Fruit fly (Drosophila melanogaster) whole organism, embryonic: ENCODE results near the gene lectin-29Ca.

Experiments used
- Ada2b ChIP-seq: fragments of 200-800 bp; sonication (Bioruptor generic); IDR thresholded peaks from 2 replicates; pipeline ENCODE4 v1.3.6; 2022; ENCODE audit warnings: missing biosample characterization, missing genetic modification characterization
- Awh ChIP-seq: fragments of 200-800 bp; sonication (Bioruptor generic); IDR thresholded peaks from 2 replicates; pipeline ENCODE4, ENCODE4 v1.3.6; 2022; ENCODE audit warnings: missing biosample characterization, missing genetic modification characterization
- CG10147 ChIP-seq: fragments of 200-800 bp; sonication (Bioruptor generic); optimal IDR thresholded peaks from 2 replicates; lab custom pipeline; 2019; ENCODE audit warnings: missing biosample characterization, mild to moderate bottlenecking, missing genetic modification characterization, moderate library complexity
- CG10209 ChIP-seq: fragments of 200-800 bp; sonication (Bioruptor generic); optimal IDR thresholded peaks from 3 replicates; lab custom pipeline; 2017; ENCODE audit warnings: missing biosample characterization, mild to moderate bottlenecking, missing genetic modification characterization, missing genetic modification reagents
- CG10462 ChIP-seq: fragments of 200-800 bp; sonication (Bioruptor generic); optimal IDR thresholded peaks from 2 replicates; lab custom pipeline; 2016; ENCODE audit warnings: missing biosample characterization, missing genetic modification characterization
- CG11695 ChIP-seq: fragments of 200-800 bp; sonication (Bioruptor generic); IDR thresholded peaks from 3 replicates; pipeline ENCODE4 v1.3.6; 2022; ENCODE audit warnings: missing biosample characterization, missing genetic modification characterization
- CG12236 ChIP-seq: fragments of 200-800 bp; sonication (Bioruptor generic); optimal IDR thresholded peaks from 2 replicates; lab custom pipeline; 2016; ENCODE audit warnings: missing biosample characterization, missing genetic modification characterization
- CG13894 ChIP-seq: fragments of 200-800 bp; sonication (Bioruptor generic); optimal IDR thresholded peaks from 3 replicates; lab custom pipeline; 2018; ENCODE audit warnings: missing biosample characterization, mild to moderate bottlenecking, missing genetic modification characterization, moderate library complexity
- CG14441 ChIP-seq: fragments of 200-800 bp; sonication (Bioruptor generic); IDR thresholded peaks from 2 replicates; pipeline ENCODE4 v1.3.6; 2022; ENCODE audit warnings: missing biosample characterization, missing genetic modification characterization
- CG1602 ChIP-seq: fragments of 200-800 bp; sonication (Bioruptor generic); optimal IDR thresholded peaks from 3 replicates; lab custom pipeline; 2016; ENCODE audit warnings: missing biosample characterization, missing genetic modification characterization
- CG1647 ChIP-seq: fragments of 200-800 bp; sonication (Bioruptor generic); optimal IDR thresholded peaks from 3 replicates; lab custom pipeline; 2016; ENCODE audit warnings: missing biosample characterization, missing genetic modification characterization
- CG16863 ChIP-seq: fragments of 200-800 bp; sonication (Bioruptor generic); optimal IDR thresholded peaks from 3 replicates; lab custom pipeline; 2016; ENCODE audit warnings: missing biosample characterization, missing genetic modification characterization
- CG17802 ChIP-seq: fragments of 200-800 bp; sonication (Bioruptor generic); optimal IDR thresholded peaks from 2 replicates; lab custom pipeline; 2018; ENCODE audit warnings: missing biosample characterization, mild to moderate bottlenecking, missing genetic modification characterization, moderate library complexity
- CG3065 ChIP-seq: fragments of 200-800 bp; sonication (Bioruptor generic); optimal IDR thresholded peaks from 2 replicates; lab custom pipeline; 2016; ENCODE audit warnings: missing biosample characterization, missing genetic modification characterization
- CG31224 ChIP-seq: fragments of 200-800 bp; sonication (Bioruptor generic); IDR thresholded peaks from 2 replicates; pipeline ENCODE4 v1.3.6; 2022; ENCODE audit warnings: missing biosample characterization, missing genetic modification characterization
- CG3281 ChIP-seq: fragments of 200-800 bp; sonication (Bioruptor generic); optimal IDR thresholded peaks from 3 replicates; lab custom pipeline; 2017; ENCODE audit warnings: missing biosample characterization, mild to moderate bottlenecking, missing genetic modification characterization
- CG3726 ChIP-seq: fragments of 200-800 bp; sonication (Bioruptor generic); IDR thresholded peaks from 3 replicates; pipeline ENCODE4, ENCODE4 v1.3.6; 2022; ENCODE audit warnings: missing biosample characterization, missing genetic modification characterization
- CG6765 ChIP-seq: fragments of 200-800 bp; sonication (Bioruptor generic); optimal IDR thresholded peaks from 3 replicates; lab custom pipeline; 2017; ENCODE audit warnings: missing biosample characterization, mild to moderate bottlenecking, missing genetic modification characterization
- CG7963 ChIP-seq: fragments of 200-800 bp; sonication (Bioruptor generic); IDR thresholded peaks from 3 replicates; pipeline ENCODE4 v1.3.6; 2022; ENCODE audit warnings: missing biosample characterization, missing genetic modification characterization; ENCODE audit not compliant: partially characterized antibody
- CG9876 ChIP-seq: fragments of 200-800 bp; sonication (Bioruptor generic); optimal IDR thresholded peaks from 2 replicates; lab custom pipeline; 2016; ENCODE audit warnings: missing biosample characterization, missing genetic modification characterization
- CG9932 ChIP-seq: fragments of 200-800 bp; sonication (Bioruptor generic); IDR thresholded peaks from 2 replicates; pipeline ENCODE4 v1.3.6; 2022; ENCODE audit warnings: missing biosample characterization, missing genetic modification characterization
- Dbx ChIP-seq: fragments of 200-800 bp; sonication (Bioruptor generic); IDR thresholded peaks from 3 replicates; pipeline ENCODE4 v1.3.6; 2022; ENCODE audit warnings: missing biosample characterization, missing genetic modification characterization
- Deaf1 ChIP-seq: fragments of 200-800 bp; optimal IDR thresholded peaks from 3 replicates; lab custom pipeline; 2019; ENCODE audit warnings: missing biosample characterization, mild to moderate bottlenecking, missing genetic modification characterization, moderate library complexity
- Dip2 ChIP-seq: fragments of 200-800 bp; sonication (Bioruptor generic); IDR thresholded peaks from 2 replicates; pipeline ENCODE4 v1.3.6; 2022; ENCODE audit warnings: missing biosample characterization, missing genetic modification characterization
- Dll ChIP-seq: fragments of 200-800 bp; sonication (Bioruptor generic); IDR thresholded peaks from 4 replicates; pipeline ENCODE4 v1.3.6; 2022; ENCODE audit warnings: missing biosample characterization, missing genetic modification characterization; ENCODE audit not compliant: partially characterized antibody
- Doc2 ChIP-seq: fragments of 200-800 bp; sonication (Bioruptor generic); IDR thresholded peaks from 2 replicates; pipeline ENCODE4 v1.3.6; 2022; ENCODE audit warnings: missing biosample characterization, missing genetic modification characterization
- Drgx ChIP-seq: fragments of 200-800 bp; sonication (Bioruptor generic); IDR thresholded peaks from 2 replicates; pipeline ENCODE4 v1.3.6; 2022; ENCODE audit warnings: missing biosample characterization, missing genetic modification characterization
- H2.0 ChIP-seq: fragments of 200-800 bp; sonication (Bioruptor generic); IDR thresholded peaks from 2 replicates; pipeline ENCODE4 v1.3.6; 2022; ENCODE audit warnings: missing biosample characterization, missing genetic modification characterization
- Jarid2 ChIP-seq: fragments of 200-800 bp; sonication (Bioruptor generic); optimal IDR thresholded peaks from 3 replicates; lab custom pipeline; 2017; ENCODE audit warnings: mild to moderate bottlenecking, missing biosample characterization, missing genetic modification reagents, missing genetic modification characterization
- Kr ChIP-seq: fragments of 200-800 bp; sonication (Bioruptor generic); optimal IDR thresholded peaks from 2 replicates; lab custom pipeline; 2017; ENCODE audit warnings: missing biosample characterization, mild to moderate bottlenecking, missing genetic modification characterization
- Lhr ChIP-seq: fragments of 200-800 bp; sonication (Bioruptor generic); optimal IDR thresholded peaks from 3 replicates; lab custom pipeline; 2017; ENCODE audit warnings: mild to moderate bottlenecking, missing biosample characterization, missing genetic modification reagents, missing genetic modification characterization
- NfI ChIP-seq: fragments of 200-800 bp; sonication (Bioruptor generic); optimal IDR thresholded peaks from 3 replicates; lab custom pipeline; 2018; ENCODE audit warnings: missing biosample characterization, mild to moderate bottlenecking, missing genetic modification characterization, moderate library complexity
- Oaz ChIP-seq: fragments of 200-800 bp; sonication (Bioruptor generic); IDR thresholded peaks from 2 replicates; pipeline ENCODE4 v1.3.6; 2022; ENCODE audit warnings: missing biosample characterization, missing genetic modification characterization
- Six4 ChIP-seq: fragments of 200-800 bp; sonication (Bioruptor generic); optimal IDR thresholded peaks from 2 replicates; lab custom pipeline; 2016; ENCODE audit warnings: missing biosample characterization, missing genetic modification characterization
- Spps ChIP-seq: fragments of 200-800 bp; sonication (Bioruptor generic); optimal IDR thresholded peaks from 2 replicates; lab custom pipeline; 2018; ENCODE audit warnings: missing biosample characterization, mild to moderate bottlenecking, missing genetic modification characterization
- bigmax ChIP-seq: fragments of 200-800 bp; sonication (Bioruptor generic); optimal IDR thresholded peaks from 2 replicates; lab custom pipeline; 2018; ENCODE audit warnings: missing biosample characterization, mild to moderate bottlenecking, missing genetic modification characterization
- crc ChIP-seq: fragments of 200-800 bp; sonication (Bioruptor generic); optimal IDR thresholded peaks from 2 replicates; lab custom pipeline; 2016; ENCODE audit warnings: missing biosample characterization, missing genetic modification characterization
- inv ChIP-seq: fragments of 200-800 bp; sonication (Bioruptor generic); IDR thresholded peaks from 2 replicates; pipeline ENCODE4 v1.3.6; 2022; ENCODE audit warnings: missing biosample characterization, missing genetic modification characterization; ENCODE audit not compliant: partially characterized antibody
- knrl ChIP-seq: fragments of 200-800 bp; sonication (Bioruptor generic); IDR thresholded peaks from 3 replicates; pipeline ENCODE4 v1.3.6; 2022; ENCODE audit warnings: missing biosample characterization, missing genetic modification characterization; ENCODE audit not compliant: partially characterized antibody
- lbe ChIP-seq: fragments of 200-800 bp; sonication (Bioruptor generic); optimal IDR thresholded peaks from 2 replicates; lab custom pipeline; 2016; ENCODE audit warnings: missing biosample characterization, mild to moderate bottlenecking, missing genetic modification characterization
- lola ChIP-seq, 3 experiments: fragments of >200 bp in 2 of 3; fragments of 200-800 bp in 1 of 3; sonication (Bioruptor generic) in 1 of 3; optimal IDR thresholded peaks; 2 replicates each; lab custom pipeline; 2017 to 2019; ENCODE audit warnings: missing biosample characterization in 3 of 3, missing genetic modification characterization in 3 of 3, mild to moderate bottlenecking in 1 of 3, moderate library complexity in 1 of 3
- mam ChIP-seq: fragments of 200-800 bp; sonication (Bioruptor generic); optimal IDR thresholded peaks from 3 replicates; lab custom pipeline; 2016; ENCODE audit warnings: missing biosample characterization, missing genetic modification characterization
- p53 ChIP-seq: fragments of 200-800 bp; sonication (Bioruptor generic); optimal IDR thresholded peaks from 2 replicates; lab custom pipeline; 2016; ENCODE audit warnings: missing biosample characterization, missing genetic modification characterization
- pho ChIP-seq: fragments of 200-800 bp; sonication (Bioruptor generic); optimal IDR thresholded peaks from 2 replicates; lab custom pipeline; 2016; ENCODE audit warnings: missing biosample characterization, missing genetic modification characterization
- row ChIP-seq: fragments of 200-800 bp; sonication (Bioruptor generic); IDR thresholded peaks from 3 replicates; pipeline ENCODE4 v1.3.6; 2022; ENCODE audit warnings: missing biosample characterization, missing genetic modification characterization
- salm ChIP-seq: fragments of 200-800 bp; sonication (Bioruptor generic); optimal IDR thresholded peaks from 2 replicates; lab custom pipeline; 2018; ENCODE audit warnings: missing biosample characterization, mild to moderate bottlenecking, missing genetic modification characterization
- sc ChIP-seq, 3 experiments: fragments of >200 bp in 2 of 3; fragments of 200-800 bp in 1 of 3; sonication (Bioruptor generic) in 1 of 3; optimal IDR thresholded peaks; 2 replicates in 2 of 3; 3 replicates in 1 of 3; lab custom pipeline; 2017; ENCODE audit warnings: mild to moderate bottlenecking in 1 of 3, missing biosample characterization in 1 of 3, missing genetic modification characterization in 1 of 3, missing genetic modification reagents in 1 of 3
- slp2 ChIP-seq: fragments of 200-800 bp; sonication (Bioruptor generic); optimal IDR thresholded peaks from 2 replicates; lab custom pipeline; 2016; ENCODE audit warnings: missing biosample characterization, missing genetic modification characterization
- tx ChIP-seq: fragments of 200-800 bp; sonication (Bioruptor generic); optimal IDR thresholded peaks from 2 replicates; lab custom pipeline; 2016; ENCODE audit warnings: missing biosample characterization, missing genetic modification characterization

Gene lectin-29Ca

dm6 chr2L:8384108-8384601 lies 9.9 kb downstream of the lectin-29Ca start, which contains the start of the genes Dad1 and CG13384 (continued):
- peak; percentile 83 for TF ChIP-seq Ada2b (GFP tag; lab: Robert Waterston, UW)
- peak; percentile 57 for TF ChIP-seq CG3065
- TF ChIP-seq inv (GFP tag; lab: Robert Waterston, UW) = peak; percentile 47; the same call in 1 of the 2 replicates
- TF ChIP-seq NfI (GFP tag; lab: Kevin White, UChicago) = peak; percentile 91
- TF ChIP-seq Awh (GFP tag; lab: Robert Waterston, UW) = peak; percentile 68
- TF ChIP-seq Jarid2 = peak; percentile 69
- peak; percentile 92 for TF ChIP-seq CG1602
- peak; percentile 74; the same call in 2 of the 3 replicates for TF ChIP-seq CG3726 (GFP tag; lab: Robert Waterston, UW)
- peak; percentile 99 for TF ChIP-seq row (GFP tag; lab: Robert Waterston, UW)
- TF ChIP-seq CG12236 = no peak
- TF ChIP-seq CG10147 (GFP tag; lab: Kevin White, UChicago) = peak; percentile 94
- peak; percentile 93 for TF ChIP-seq Dbx (GFP tag; lab: Robert Waterston, UW)
- TF ChIP-seq Dll (GFP tag; lab: Robert Waterston, UW) = peak; percentile 68; the same call in 3 of the 4 replicates
- peak; percentile 94 for TF ChIP-seq CG6765 (GFP tag; lab: Kevin White, UChicago)
- peak; percentile 85 for TF ChIP-seq CG31224 (GFP tag; lab: Robert Waterston, UW)
- no peak for TF ChIP-seq bigmax (GFP tag; lab: Kevin White, UChicago)
- TF ChIP-seq mam = peak; percentile 69
- TF ChIP-seq CG17802 = peak; percentile 28
- TF ChIP-seq knrl (GFP tag; lab: Robert Waterston, UW) = peak; percentile 62
- TF ChIP-seq CG14441 = peak; percentile 87
- peak; percentile 79 for TF ChIP-seq Six4 (GFP tag; lab: Kevin White, UChicago)
- peak; percentile 65 for TF ChIP-seq Kr
- TF ChIP-seq lola (GFP tag; optimal IDR thresholded peaks at IDR 0.05; lab: Kevin White, UChicago) = peak in 1 of 3 experiments; percentile 93
- peak; percentile 97 for TF ChIP-seq CG9932 (GFP tag; lab: Robert Waterston, UW)
- peak; percentile 90 for TF ChIP-seq lbe (GFP tag; lab: Kevin White, UChicago)
- TF ChIP-seq sc (optimal IDR thresholded peaks at IDR 0.05; lab: Kevin White, UChicago) = no peak
- TF ChIP-seq sc (GFP tag; optimal IDR thresholded peaks at IDR 0.05; lab: Kevin White, UChicago) = peak; percentile 72
- TF ChIP-seq CG16863 (GFP tag; lab: Kevin White, UChicago) = peak; percentile 28
- TF ChIP-seq slp2 (GFP tag; lab: Kevin White, UChicago) = no peak
- TF ChIP-seq crc = no peak
- TF ChIP-seq p53 = no peak
- TF ChIP-seq CG3281 (GFP tag; lab: Kevin White, UChicago) = peak; percentile 95
- peak; percentile 92 for TF ChIP-seq CG10209 (GFP tag; lab: Kevin White, UChicago)
- peak; percentile 81 for TF ChIP-seq pho
- 0 out of 2 replicates have a peak, but pooled peaks have one; percentile 22 for TF ChIP-seq Doc2 (GFP tag; lab: Robert Waterston, UW)
- peak; percentile 45 for TF ChIP-seq tx (GFP tag; lab: Kevin White, UChicago)
- TF ChIP-seq Drgx = peak; percentile 85
- peak; percentile 32 for TF ChIP-seq CG1647 (GFP tag; lab: Kevin White, UChicago)
- TF ChIP-seq CG10462 (GFP tag; lab: Kevin White, UChicago) = peak; percentile 81
- 0 out of 2 replicates have a peak, but pooled peaks have one; percentile 35 for TF ChIP-seq Dip2 (GFP tag; lab: Robert Waterston, UW)
- TF ChIP-seq Spps (tag; lab: Kevin White, UChicago) = peak; percentile 82
- TF ChIP-seq CG13894 (tag; lab: Kevin White, UChicago) = peak; percentile 96
- peak; percentile 74 for TF ChIP-seq Oaz (GFP tag; lab: Robert Waterston, UW)
- TF ChIP-seq CG11695 (GFP tag; lab: Robert Waterston, UW) = peak; percentile 92
- TF ChIP-seq CG9876 (GFP tag; lab: Kevin White, UChicago) = peak; percentile 1
- no peak for TF ChIP-seq CG7963 (GFP tag; lab: Robert Waterston, UW)
- TF ChIP-seq Lhr (GFP tag; lab: Kevin White, UChicago) = peak; percentile 58
- peak; percentile 79 for TF ChIP-seq Deaf1 (tag; lab: Kevin White, UChicago)
- TF ChIP-seq salm = peak; percentile 87
- TF ChIP-seq H2.0 (GFP tag; lab: Robert Waterston, UW) = peak; percentile 89
